Worm (Caenorhabditis elegans) whole organism, L4 larva: ENCODE measurements around the gene Y110A2AL.1.

Experiments used
- aly-2 ChIP-seq: sonication (generic microtip); optimal IDR thresholded peaks from 2 replicates; lab custom pipeline; 2018; ENCODE audit warnings: missing biosample characterization, missing genetic modification characterization
- attf-4 ChIP-seq: sonication (generic microtip); optimal IDR thresholded peaks from 3 replicates; lab custom pipeline; 2017; ENCODE audit warnings: missing biosample characterization, missing genetic modification characterization
- ceh-82 ChIP-seq: sonication (generic microtip); optimal IDR thresholded peaks from 2 replicates; lab custom pipeline; 2017; ENCODE audit warnings: missing biosample characterization, missing genetic modification characterization
- daf-19 ChIP-seq: fragments of 200-800 bp; sonication (Bioruptor generic); conservative IDR thresholded peaks from 2 replicates; pipeline ENCODE4 v1.3.6; 2022; ENCODE audit warnings: missing genetic modification characterization, missing compliant biosample characterization
- dpl-1 ChIP-seq: fragments of 150-350 bp; optimal IDR thresholded peaks from 2 replicates; lab custom pipeline; 2014; ENCODE audit warnings: missing biosample characterization, missing genetic modification reagents, missing genetic modification characterization
- lim-7 ChIP-seq: fragments of 200-800 bp; sonication (Bioruptor generic); IDR thresholded peaks from 2 replicates; pipeline ENCODE4 v1.3.6; 2022; ENCODE audit warnings: missing genetic modification characterization, missing compliant biosample characterization
- lir-3 ChIP-seq: sonication (generic microtip); optimal IDR thresholded peaks from 2 replicates; lab custom pipeline; 2016; ENCODE audit warnings: mild to moderate bottlenecking, missing genetic modification characterization, missing compliant biosample characterization
- nhr-25 ChIP-seq: sonication (generic microtip); optimal IDR thresholded peaks from 2 replicates; lab custom pipeline; 2017; ENCODE audit warnings: missing genetic modification characterization, mild to moderate bottlenecking, missing compliant biosample characterization, antibody characterized with exemption, moderate library complexity, borderline replicate concordance; ENCODE audit not compliant: insufficient read depth
- nhr-77 ChIP-seq: fragments of 150-350 bp; optimal IDR thresholded peaks from 2 replicates; lab custom pipeline; 2014; ENCODE audit warnings: missing biosample characterization, missing genetic modification characterization
- pqm-1 ChIP-seq: sonication (generic microtip); optimal IDR thresholded peaks from 2 replicates; lab custom pipeline; 2017; ENCODE audit warnings: missing biosample characterization, missing genetic modification characterization
- snpc-4 ChIP-seq: fragments of 150-350 bp; optimal IDR thresholded peaks from 2 replicates; lab custom pipeline; 2014; ENCODE audit warnings: missing biosample characterization, missing genetic modification characterization
- zag-1 ChIP-seq: fragments of 150-350 bp; optimal IDR thresholded peaks from 2 replicates; lab custom pipeline; 2014; ENCODE audit warnings: missing biosample characterization, missing genetic modification characterization

DNA sequence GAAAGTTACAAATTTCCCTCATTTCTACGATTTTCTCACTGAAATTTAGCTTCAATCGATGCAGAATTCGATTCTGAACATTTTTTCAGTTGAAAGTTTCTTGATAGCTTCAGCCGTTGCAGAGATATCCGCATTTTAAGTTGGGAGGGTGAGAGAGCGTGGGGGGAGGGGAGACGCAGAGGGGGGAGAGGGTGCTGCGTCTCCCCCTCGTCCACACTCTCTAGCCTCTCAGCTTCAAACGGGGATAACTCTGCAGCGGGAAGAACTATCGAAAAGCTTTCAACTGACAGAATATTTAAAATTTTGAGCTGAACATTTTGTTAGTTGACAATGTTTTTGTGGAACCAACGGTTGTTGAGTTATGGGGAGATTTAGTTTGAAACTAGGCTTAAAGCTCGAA lies 47.0 kb downstream of the Y110A2AL.1 start:
- TF ChIP-seq ceh-82 (tag; lab: Kevin White, UChicago) (no peak), snpc-4 (tag; lab: Kevin White, UChicago) (no peak), aly-2 (no peak), daf-19 (GFP tag; lab: Robert Waterston, UW) (no peak), dpl-1 (no peak), lir-3 (tag; lab: Kevin White, UChicago) (no peak), nhr-77 (tag; lab: Kevin White, UChicago) (no peak), lim-7 (GFP tag; lab: Robert Waterston, UW) (no peak), pqm-1 (tag; lab: Kevin White, UChicago) (no peak), zag-1 (tag; lab: Kevin White, UChicago) (no peak), attf-4 (tag; lab: Kevin White, UChicago) (no peak), nhr-25 (tag; lab: Kevin White, UChicago) (no peak)
